Worm (Caenorhabditis elegans): ENCODE measurements around the gene cnc-3.

The cnc-3 gene

ce11 chrV:1474486-1475125 is 26.8 kb downstream of the cnc-3 start, which contains the start of the genes F53E2.2 and unc-60 (continued):
- no peak for TF ChIP-seq fkh-10 (GFP tag; optimal IDR thresholded peaks at IDR 0.05)
- peak; percentile 66 for TF ChIP-seq mxl-3 (GFP tag; optimal IDR thresholded peaks at IDR 0.05)
- TF ChIP-seq snpc-1.2 (GFP tag; IDR thresholded peaks at IDR 0.05), result 0 out of 2 replicates have a peak, but pooled peaks have one; percentile 13
- TF ChIP-seq set-16 (GFP tag; IDR thresholded peaks at IDR 0.05), result peak; percentile 89
- peak; percentile 37 for TF ChIP-seq spr-1 (tag; optimal IDR thresholded peaks at IDR 0.05)

- TF ChIP-seq lin-29 (GFP tag; IDR thresholded peaks at IDR 0.05), result no peak
- peak; percentile 47; the same call in 1 of the 2 replicates for TF ChIP-seq lin-38 (GFP tag; IDR thresholded peaks at IDR 0.05)
- TF ChIP-seq mep-1 (tag; optimal IDR thresholded peaks at IDR 0.05), result peak; percentile 1
- 0 out of 2 replicates have a peak, but pooled peaks have one; percentile 16 for TF ChIP-seq Y105C5A.15 (GFP tag; IDR thresholded peaks at IDR 0.05)
- TF ChIP-seq arid-1 (GFP tag; conservative IDR thresholded peaks at IDR 0.05), result peak; percentile 36; the same call in 1 of the 2 replicates
Measured at ce11 chrV:1476284-1476792, 28.5 kb downstream of the cnc-3 start.

ce11 chrV:1476841-1477240 is 29.0 kb downstream of the cnc-3 start:
- TF ChIP-seq ama-1 (optimal IDR thresholded peaks at IDR 0.05), result peak; percentile 21
- TF ChIP-seq mes-2 (tag; optimal IDR thresholded peaks at IDR 0.05; ENCODE audit: poor library complexity, severe bottlenecking), result peak; percentile 4
- TF ChIP-seq lir-3 (tag; optimal IDR thresholded peaks at IDR 0.05), result no peak
- no peak for TF ChIP-seq ces-1 (GFP tag; optimal IDR thresholded peaks at IDR 0.05)
- TF ChIP-seq hmg-1.1 (GFP tag; IDR thresholded peaks at IDR 0.05), result no peak
- no peak for TF ChIP-seq saeg-2 (GFP tag; IDR thresholded peaks at IDR 0.05)

- TF ChIP-seq nhr-11 (tag; optimal IDR thresholded peaks at IDR 0.05) (peak; percentile 39), daf-16 (GFP tag; optimal IDR thresholded peaks at IDR 0.05) (peak in 1 of 2 experiments; percentile 1), daf-16 (tag; optimal IDR thresholded peaks at IDR 0.05) (no peak), hlh-30 (tag; optimal IDR thresholded peaks at IDR 0.05; ENCODE audit: insufficient read depth) (no peak)
Measured at ce11 chrV:1480841-1481240, 33.0 kb downstream of the cnc-3 start.

ce11 chrV:1481742-1482141 is 33.9 kb downstream of the cnc-3 start, which contains the start of gene C38C3.4:
C38C3.4 (plus strand) TSS chrV:1482042.
- TF ChIP-seq lin-1 (GFP tag; IDR thresholded peaks at IDR 0.05) (no peak), pha-4 (GFP tag; IDR thresholded peaks at IDR 0.05) (no peak), pha-4 (tag; optimal IDR thresholded peaks at IDR 0.05) (no peak), nhr-11 (tag; optimal IDR thresholded peaks at IDR 0.05) (no peak), set-16 (GFP tag; IDR thresholded peaks at IDR 0.05) (no peak), F49E8.2 (tag; optimal IDR thresholded peaks at IDR 0.05; ENCODE audit: borderline replicate concordance) (no peak), hmg-1.1 (GFP tag; IDR thresholded peaks at IDR 0.05) (no peak), Y5F2A.4 (GFP tag; optimal IDR thresholded peaks at IDR 0.05) (no peak), mep-1 (tag; optimal IDR thresholded peaks at IDR 0.05) (no peak), unc-62 (GFP tag; optimal IDR thresholded peaks at IDR 0.05 in 1 of 2) (no peak), unc-62 (tag; optimal IDR thresholded peaks at IDR 0.05) (no peak), ceh-82 (tag; optimal IDR thresholded peaks at IDR 0.05) (no peak)

- TF ChIP-seq nhr-48 (tag; optimal IDR thresholded peaks at IDR 0.05) (no peak), ceh-32 (tag; optimal IDR thresholded peaks at IDR 0.05; ENCODE audit: poor library complexity) (no peak), nhr-111 (GFP tag; optimal IDR thresholded peaks at IDR 0.05) (no peak), ces-1 (GFP tag; optimal IDR thresholded peaks at IDR 0.05) (peak; percentile 52), fkh-10 (GFP tag; optimal IDR thresholded peaks at IDR 0.05) (peak; percentile 73), ztf-7 (tag; optimal IDR thresholded peaks at IDR 0.05) (no peak)
Measured at ce11 chrV:1486031-1486430, 38.2 kb downstream of the cnc-3 start.

Data from whole organism, L4 larva.